Fruit fly (Drosophila melanogaster) whole organism, adult: ENCODE measurements around the gene CG17191.

ENCODE experiments used
- CG14711 ChIP-seq: fragments of 200-800 bp; sonication (Bioruptor generic); optimal IDR thresholded peaks from 2 replicates; lab custom pipeline; 2018; ENCODE audit warnings: missing biosample characterization, mild to moderate bottlenecking, missing genetic modification characterization, moderate library complexity
- CG5204 ChIP-seq: fragments of 200-800 bp; sonication (Bioruptor generic); optimal IDR thresholded peaks from 2 replicates; lab custom pipeline; 2016; ENCODE audit warnings: missing biosample characterization, missing genetic modification characterization
- CG7045 ChIP-seq: fragments of 200-800 bp; sonication (Bioruptor generic); optimal IDR thresholded peaks from 2 replicates; lab custom pipeline; 2017; ENCODE audit warnings: missing biosample characterization, mild to moderate bottlenecking, missing genetic modification characterization
- CG7101 ChIP-seq: fragments of 200-800 bp; sonication (Bioruptor generic); optimal IDR thresholded peaks from 2 replicates; lab custom pipeline; 2018; ENCODE audit warnings: missing biosample characterization, mild to moderate bottlenecking, missing genetic modification characterization, moderate library complexity
- Crg-1 ChIP-seq: fragments of 200-800 bp; sonication (Bioruptor generic); optimal IDR thresholded peaks from 2 replicates; lab custom pipeline; 2016; ENCODE audit warnings: missing biosample characterization, missing genetic modification characterization
- bab1 ChIP-seq: fragments of 200-800 bp; sonication (Bioruptor generic); optimal IDR thresholded peaks from 3 replicates; lab custom pipeline; 2019; ENCODE audit warnings: missing biosample characterization, mild to moderate bottlenecking, missing genetic modification characterization, moderate library complexity
- cic ChIP-seq: fragments of 200-800 bp; sonication (Bioruptor generic); optimal IDR thresholded peaks from 2 replicates; lab custom pipeline; 2017; ENCODE audit warnings: missing biosample characterization, mild to moderate bottlenecking, missing genetic modification characterization, moderate library complexity
- kay ChIP-seq: fragments of 200-800 bp; sonication (Bioruptor generic); peaks from one replicate; lab custom pipeline; 2016; ENCODE audit warnings: missing biosample characterization, missing genetic modification characterization, borderline replicate concordance
- ovo ChIP-seq: fragments of 200-800 bp; sonication (Bioruptor generic); optimal IDR thresholded peaks from 2 replicates; lab custom pipeline; 2016; ENCODE audit warnings: missing biosample characterization, missing genetic modification characterization
- pad ChIP-seq: fragments of 200-800 bp; sonication (Bioruptor generic); optimal IDR thresholded peaks from 3 replicates; lab custom pipeline; 2017; ENCODE audit warnings: missing biosample characterization, missing genetic modification characterization, mild to moderate bottlenecking, moderate library complexity, missing genetic modification reagents
- tj ChIP-seq: fragments of 200-800 bp; sonication (Bioruptor generic); optimal IDR thresholded peaks from 3 replicates; lab custom pipeline; 2017; ENCODE audit warnings: missing biosample characterization, mild to moderate bottlenecking, missing genetic modification characterization, moderate library complexity
- toe ChIP-seq: fragments of 200-800 bp; sonication (Bioruptor generic); optimal IDR thresholded peaks from 2 replicates; lab custom pipeline; 2016; ENCODE audit warnings: missing biosample characterization, missing genetic modification characterization

- TF ChIP-seq CG14711 (no peak), CG7101 (tag; lab: Kevin White, UChicago) (no peak), bab1 (GFP tag; lab: Kevin White, UChicago) (no peak), ovo (GFP tag; lab: Kevin White, UChicago) (no peak), CG5204 (GFP tag; lab: Kevin White, UChicago) (no peak), kay (GFP tag; lab: Kevin White, UChicago) (no peak), tj (no peak), toe (GFP tag; lab: Kevin White, UChicago) (no peak), pad (GFP tag; lab: Kevin White, UChicago) (no peak), Crg-1 (no peak), cic (GFP tag; lab: Kevin White, UChicago) (no peak), CG7045 (GFP tag; lab: Kevin White, UChicago) (no peak)
Observed at dm6 chr3R:27056152-27056551, 36.6 kb upstream of the CG17191 start.
